Fruit fly (Drosophila melanogaster): ENCODE results near the gene CadN.
A peak's percentile ranks its signal among the peaks of the same experiment; 100 is the strongest.

dm6 chr2L:17748746-17749358 lies 29.3 kb downstream of the CadN start:
- peak; percentile 46 for TF ChIP-seq Eip75B (GFP tag; optimal IDR thresholded peaks at IDR 0.05)
- TF ChIP-seq Smox (GFP tag; optimal IDR thresholded peaks at IDR 0.05): peak; percentile 64
- TF ChIP-seq net (GFP tag; optimal IDR thresholded peaks at IDR 0.05): peak; percentile 34
- TF ChIP-seq CG6276 (GFP tag; optimal IDR thresholded peaks at IDR 0.05): no peak
- peak; percentile 13 for TF ChIP-seq CG7368 (GFP tag; optimal IDR thresholded peaks at IDR 0.05)
- peak; percentile 91 for TF ChIP-seq svp (GFP tag)
- no peak for TF ChIP-seq Lpt (GFP tag; optimal IDR thresholded peaks at IDR 0.05)
- peak; percentile 56 for TF ChIP-seq Hr39 (GFP tag; optimal IDR thresholded peaks at IDR 0.05)
- TF ChIP-seq acj6 (GFP tag; optimal IDR thresholded peaks at IDR 0.05): peak; percentile 56
- TF ChIP-seq spab (GFP tag; optimal IDR thresholded peaks at IDR 0.05): peak; percentile 39
- peak; percentile 3 for TF ChIP-seq CG32006 (GFP tag; optimal IDR thresholded peaks at IDR 0.05)
- TF ChIP-seq eg (GFP tag; IDR thresholded peaks at IDR 0.05): no peak
- TF ChIP-seq vri (GFP tag; optimal IDR thresholded peaks at IDR 0.05): peak; percentile 33
- TF ChIP-seq ss (GFP tag; optimal IDR thresholded peaks at IDR 0.05): peak; percentile 23 to 56

Measured in whole organism, prepupa.